Fruit fly (Drosophila melanogaster): Measurements from ENCODE around the gene CG11381.

DNA sequence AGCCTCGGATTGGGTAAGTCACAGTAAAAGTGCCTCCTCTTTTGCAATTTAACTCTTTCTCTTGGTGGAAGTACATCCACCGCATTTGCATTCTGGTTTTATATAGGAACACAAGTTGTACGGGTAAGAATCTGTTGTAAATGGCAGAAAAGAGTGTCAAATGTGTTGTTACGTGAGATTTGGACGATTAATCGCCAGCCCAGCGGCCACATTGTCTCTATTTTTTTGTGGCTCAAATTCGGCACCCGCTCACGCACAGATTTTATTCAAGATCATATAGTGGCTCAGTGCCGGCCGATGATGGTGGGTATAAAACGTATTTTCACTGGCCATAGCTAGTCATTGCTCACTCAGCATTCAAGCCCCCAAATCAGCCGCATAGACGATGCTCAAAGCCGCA lies at the start of gene CG11381:
- TF ChIP-seq CG11617 (GFP tag; optimal IDR thresholded peaks at IDR 0.05) (no peak), CG1620 (GFP tag; optimal IDR thresholded peaks at IDR 0.05) (no peak), CG14711 (tag; optimal IDR thresholded peaks at IDR 0.05) (no peak), Mnt (GFP tag; optimal IDR thresholded peaks at IDR 0.05) (no peak), Hr96 (GFP tag; optimal IDR thresholded peaks at IDR 0.05) (no peak), kay (GFP tag; ENCODE audit: borderline replicate concordance) (no peak), pad (GFP tag; optimal IDR thresholded peaks at IDR 0.05) (no peak)

All from whole organism, adult.